Fruit fly (Drosophila melanogaster): ENCODE measurements around the gene Mec2.

Gene Mec2

dm6 chrX:19187624-19188085 lies at the start of gene Mec2 (continued):
- TF ChIP-seq Hr39 (GFP tag; optimal IDR thresholded peaks at IDR 0.05) (peak; percentile 85), CG8119 (GFP tag; IDR thresholded peaks at IDR 0.05) (peak; percentile 55; the same call in 1 of the 3 replicates), CG6854 (GFP tag; optimal IDR thresholded peaks at IDR 0.05) (no peak), lz (GFP tag; optimal IDR thresholded peaks at IDR 0.05) (peak; percentile 82), Eip78C (GFP tag) (peak; percentile 91), Smox (GFP tag; optimal IDR thresholded peaks at IDR 0.05) (peak; percentile 82), CG34406 (GFP tag; optimal IDR thresholded peaks at IDR 0.05) (peak; percentile 73), CG1621 (tag; optimal IDR thresholded peaks at IDR 0.05) (peak; percentile 74), Gug (GFP tag; IDR thresholded peaks at IDR 0.05) (peak; percentile 45)

dm6 chrX:19144785-19145422 lies 42.9 kb upstream of the Mec2 start:
- TF ChIP-seq CG8319 (GFP tag; optimal IDR thresholded peaks at IDR 0.05) (no peak), Hr38 (GFP tag; optimal IDR thresholded peaks at IDR 0.05) (no peak), fd85E (GFP tag; optimal IDR thresholded peaks at IDR 0.05) (no peak), Sox102F (GFP tag; optimal IDR thresholded peaks at IDR 0.05) (peak; percentile 27), CG11762 (GFP tag; optimal IDR thresholded peaks at IDR 0.05; ENCODE audit: insufficient read depth) (no peak), CG10669 (GFP tag; optimal IDR thresholded peaks at IDR 0.05) (peak; percentile 58), vri (GFP tag; optimal IDR thresholded peaks at IDR 0.05) (no peak), pdm3 (GFP tag; optimal IDR thresholded peaks at IDR 0.05) (peak; percentile 66), achi (GFP tag; optimal IDR thresholded peaks at IDR 0.05) (peak; percentile 67), ss (GFP tag; optimal IDR thresholded peaks at IDR 0.05) (peak; percentile 47 to 50), Met (GFP tag; optimal IDR thresholded peaks at IDR 0.05) (peak; percentile 43), svp (GFP tag) (peak; percentile 71), Ets96B (tag; optimal IDR thresholded peaks at IDR 0.05) (peak; percentile 62), dsx (GFP tag; optimal IDR thresholded peaks at IDR 0.05; ENCODE audit: poor library complexity, severe bottlenecking) (peak; percentile 47), CG1621 (tag; optimal IDR thresholded peaks at IDR 0.05) (peak; percentile 44), CG6792 (GFP tag; optimal IDR thresholded peaks at IDR 0.05) (peak; percentile 51), CG3032 (tag; optimal IDR thresholded peaks at IDR 0.05) (peak; percentile 65), Hr4 (GFP tag; optimal IDR thresholded peaks at IDR 0.05) (peak; percentile 73), CG6276 (GFP tag; optimal IDR thresholded peaks at IDR 0.05) (peak; percentile 62), CG11294 (GFP tag; IDR thresholded peaks at IDR 0.05) (no peak), eg (GFP tag; IDR thresholded peaks at IDR 0.05) (peak; percentile 29; the same call in 1 of the 3 replicates), net (GFP tag; optimal IDR thresholded peaks at IDR 0.05) (peak; percentile 60), CG34406 (GFP tag; optimal IDR thresholded peaks at IDR 0.05) (peak; percentile 62), Blimp-1 (GFP tag; optimal IDR thresholded peaks at IDR 0.05) (no peak), CG9139 (GFP tag; optimal IDR thresholded peaks at IDR 0.05) (no peak), CG10631 (GFP tag; optimal IDR thresholded peaks at IDR 0.05) (peak; percentile 62), CG3919 (GFP tag; optimal IDR thresholded peaks at IDR 0.05) (peak; percentile 67), Eip78C (GFP tag) (peak; percentile 86), Gug (GFP tag; IDR thresholded peaks at IDR 0.05) (peak; percentile 22; the same call in 1 of the 2 replicates), topi (GFP tag; optimal IDR thresholded peaks at IDR 0.05) (peak; percentile 40), CG8632 (GFP tag; optimal IDR thresholded peaks at IDR 0.05) (peak; percentile 50), Ets21C (GFP tag; optimal IDR thresholded peaks at IDR 0.05) (no peak), fd59A (GFP tag; optimal IDR thresholded peaks at IDR 0.05) (peak; percentile 57), Hr39 (GFP tag; optimal IDR thresholded peaks at IDR 0.05) (peak; percentile 18), OdsH (GFP tag; optimal IDR thresholded peaks at IDR 0.05) (peak; percentile 66), dac (GFP tag; optimal IDR thresholded peaks at IDR 0.05) (peak; percentile 65), Smox (GFP tag; optimal IDR thresholded peaks at IDR 0.05) (peak; percentile 5), lz (GFP tag; optimal IDR thresholded peaks at IDR 0.05) (peak; percentile 22), Sox14 (GFP tag; optimal IDR thresholded peaks at IDR 0.05) (peak; percentile 51), CG31627 (GFP tag; optimal IDR thresholded peaks at IDR 0.05) (no peak), Sox15 (GFP tag; optimal IDR thresholded peaks at IDR 0.05) (no peak), acj6 (GFP tag; optimal IDR thresholded peaks at IDR 0.05) (peak; percentile 69), CG15336 (GFP tag; IDR thresholded peaks at IDR 0.05) (peak; percentile 72), CG32006 (GFP tag; optimal IDR thresholded peaks at IDR 0.05) (peak; percentile 89), CG4318 (GFP tag; optimal IDR thresholded peaks at IDR 0.05) (peak; percentile 76), Eip93F (GFP tag; optimal IDR thresholded peaks at IDR 0.05) (no peak)
